Fruit fly (Drosophila melanogaster) whole organism: ENCODE measurements around the gene CG7069.

Source experiments
- CG8478 ChIP-seq: fragments of >200 bp; optimal IDR thresholded peaks from 2 replicates; lab custom pipeline; 2018; ENCODE audit warnings: inconsistent platforms
- Dll ChIP-seq: fragments of >200 bp; optimal IDR thresholded peaks from 2 replicates; lab custom pipeline; 2017
- EcR ChIP-seq, 2 experiments: fragments of >200 bp; optimal IDR thresholded peaks; 2 replicates each; lab custom pipeline; 2017; ENCODE audit warnings: missing biosample characterization in 2 of 2, missing genetic modification characterization in 2 of 2, missing genetic modification reagents in 2 of 2
- pan ChIP-seq: fragments of >200 bp; optimal IDR thresholded peaks from 2 replicates; lab custom pipeline; 2017
- psq ChIP-seq: fragments of >200 bp; optimal IDR thresholded peaks from 2 replicates; lab custom pipeline; 2017
- usp ChIP-seq: fragments of >200 bp; optimal IDR thresholded peaks from 2 replicates; lab custom pipeline; 2017; ENCODE audit warnings: missing biosample characterization, missing genetic modification characterization, mixed read lengths

Gene CG7069

DNA sequence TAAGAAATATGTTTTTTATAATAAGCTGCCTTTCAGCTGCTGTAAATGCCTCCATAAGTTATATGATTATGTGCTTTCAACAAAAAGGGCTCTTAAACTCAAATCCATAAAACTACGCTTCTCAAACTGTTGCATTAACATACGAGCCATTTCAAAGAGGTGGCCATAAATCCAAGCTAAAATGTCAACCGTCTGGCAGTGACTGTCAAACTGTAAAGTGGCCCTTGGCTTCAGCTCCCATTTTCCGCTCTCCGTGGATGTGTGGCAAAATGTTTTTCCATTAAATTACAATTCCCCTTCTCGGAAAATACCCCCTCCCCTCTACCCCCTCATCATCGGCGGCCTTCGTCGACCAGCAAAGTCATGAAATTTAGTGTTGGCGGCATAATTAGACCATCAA lies 29.9 kb upstream of the CG7069 start:
- TF ChIP-seq psq (no peak), usp (no peak), pan (lab: Kevin White, UChicago) (no peak), EcR (GFP tag; optimal IDR thresholded peaks at IDR 0.05; lab: Kevin White, UChicago) (no peak)

DNA sequence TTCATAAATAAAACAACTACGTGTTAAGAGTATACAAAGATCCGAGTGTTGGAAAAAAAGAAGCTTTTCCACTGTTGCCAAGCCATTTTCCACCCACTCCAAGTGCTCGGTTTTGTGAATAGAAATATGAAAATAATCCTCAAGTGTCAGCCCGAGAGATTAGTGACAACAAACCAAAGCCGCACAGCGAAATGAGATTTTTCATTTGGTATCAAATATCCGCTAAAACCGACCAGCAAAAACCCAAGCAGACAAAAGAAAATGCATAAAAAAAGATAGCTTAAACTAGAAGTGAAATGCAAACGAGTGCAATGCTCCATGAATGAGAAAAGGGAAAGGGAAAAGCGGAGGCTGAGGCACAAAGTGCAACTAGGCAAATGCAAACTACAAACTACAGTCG lies 21.2 kb upstream of the CG7069 start, which contains the start of gene rdhB:
Gene rdhB, plus strand, starts transcription at position 301 of the 400 bp plus-strand sequence.
- TF ChIP-seq Dll (lab: Kevin White, UChicago) (no peak), EcR (GFP tag; optimal IDR thresholded peaks at IDR 0.05; lab: Kevin White, UChicago) (peak in 1 of 2 experiments; percentile 29)

DNA sequence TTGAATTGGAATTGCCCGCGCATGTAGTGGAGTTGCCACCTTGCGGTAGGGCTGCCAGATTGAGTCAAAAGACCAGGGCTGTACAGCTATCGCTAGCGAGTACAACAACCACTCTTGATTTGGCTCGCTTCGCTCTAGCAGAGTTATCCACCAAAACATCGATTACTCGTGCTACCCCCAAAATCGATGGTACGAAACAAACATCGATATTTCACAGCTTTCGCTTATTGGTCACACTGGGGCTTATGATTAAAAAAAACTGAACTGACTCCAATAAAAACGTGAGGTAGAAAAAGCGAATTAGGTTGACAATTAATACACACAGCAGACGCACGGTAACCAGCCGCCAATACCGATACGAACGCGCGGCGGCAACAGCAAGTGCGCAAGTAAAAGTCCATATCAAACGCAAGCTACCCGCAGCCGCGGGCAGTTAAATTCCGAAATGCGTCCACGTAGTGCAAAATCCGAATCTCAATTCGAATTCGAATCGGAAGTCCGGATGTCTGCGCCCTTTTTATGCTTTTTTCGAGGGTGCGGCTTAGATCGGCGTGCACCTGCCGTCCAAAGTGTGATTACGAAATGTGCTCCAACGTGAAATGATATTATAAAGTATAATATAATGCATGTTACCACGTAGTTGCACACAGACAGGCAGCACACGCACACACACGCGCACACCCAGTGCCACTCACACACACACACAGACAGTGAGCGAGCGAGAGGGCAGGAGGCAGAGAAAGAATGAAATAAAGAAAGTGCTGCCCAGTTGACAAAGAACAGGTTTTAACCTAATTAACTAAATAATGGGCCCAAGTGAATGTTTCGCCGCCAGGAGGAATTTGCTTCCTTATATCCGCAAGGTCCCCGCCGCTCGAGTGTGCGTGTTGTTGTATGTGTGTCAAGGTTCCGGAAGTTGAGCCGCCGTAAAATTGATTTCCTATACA lies 15.9 kb upstream of the CG7069 start, which contains the start of gene Sar1:
Gene Sar1, plus strand, starts transcription at position 222 of the 947 bp plus-strand sequence.
- TF ChIP-seq pan (lab: Kevin White, UChicago) = no peak
- TF ChIP-seq psq = no peak
- TF ChIP-seq EcR (GFP tag; optimal IDR thresholded peaks at IDR 0.05; lab: Kevin White, UChicago) = no peak
- TF ChIP-seq CG8478 (lab: Kevin White, UChicago) = no peak
- TF ChIP-seq Dll (lab: Kevin White, UChicago) = no peak
- no peak for TF ChIP-seq usp

DNA sequence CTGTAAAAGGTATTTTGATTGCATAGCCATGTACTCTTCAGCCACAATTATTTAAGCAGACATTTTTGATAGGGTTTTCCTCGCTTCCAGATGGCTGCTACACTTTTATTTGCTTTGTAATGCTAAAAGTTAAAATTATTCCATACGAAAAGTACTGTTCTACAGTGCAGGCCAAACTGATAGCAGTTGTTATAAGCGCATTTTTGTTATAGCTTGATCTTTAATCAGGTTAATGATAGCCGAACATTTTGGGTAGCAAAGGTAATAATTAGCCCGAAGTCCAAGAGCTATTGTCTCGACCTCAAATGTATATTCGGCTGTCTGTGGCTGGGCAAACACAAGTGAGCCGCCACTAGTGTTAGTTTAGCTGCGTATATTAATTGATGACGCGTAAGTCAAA lies 14.7 kb upstream of the CG7069 start:
- no peak for TF ChIP-seq CG8478 (lab: Kevin White, UChicago)
- no peak for TF ChIP-seq usp
- no peak for TF ChIP-seq pan (lab: Kevin White, UChicago)
- no peak for TF ChIP-seq psq
- TF ChIP-seq EcR (GFP tag; optimal IDR thresholded peaks at IDR 0.05; lab: Kevin White, UChicago) = no peak
- no peak for TF ChIP-seq Dll (lab: Kevin White, UChicago)

DNA sequence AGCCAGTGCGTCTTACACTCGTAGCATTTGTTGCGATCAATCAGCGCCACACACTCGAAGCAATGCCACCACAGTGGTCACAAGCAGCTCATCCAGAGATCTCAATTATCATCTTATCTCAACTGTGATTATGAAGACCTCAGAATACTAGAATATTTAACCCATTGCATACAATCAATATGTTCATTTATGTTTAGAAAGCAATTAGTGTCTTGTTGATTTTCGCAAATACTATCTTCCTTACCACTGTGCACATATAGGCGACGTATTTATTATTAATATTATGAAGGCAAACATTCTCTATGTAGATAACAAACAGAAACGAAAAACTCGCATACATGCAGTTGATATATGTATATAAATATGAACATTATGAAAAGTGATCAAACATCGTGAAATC lies 13.8 kb upstream of the CG7069 start:
- TF ChIP-seq EcR (GFP tag; optimal IDR thresholded peaks at IDR 0.05; lab: Kevin White, UChicago) = no peak
- no peak for TF ChIP-seq Dll (lab: Kevin White, UChicago)
- no peak for TF ChIP-seq pan (lab: Kevin White, UChicago)
- TF ChIP-seq CG8478 (lab: Kevin White, UChicago) = no peak
- TF ChIP-seq psq = no peak
- no peak for TF ChIP-seq usp

DNA sequence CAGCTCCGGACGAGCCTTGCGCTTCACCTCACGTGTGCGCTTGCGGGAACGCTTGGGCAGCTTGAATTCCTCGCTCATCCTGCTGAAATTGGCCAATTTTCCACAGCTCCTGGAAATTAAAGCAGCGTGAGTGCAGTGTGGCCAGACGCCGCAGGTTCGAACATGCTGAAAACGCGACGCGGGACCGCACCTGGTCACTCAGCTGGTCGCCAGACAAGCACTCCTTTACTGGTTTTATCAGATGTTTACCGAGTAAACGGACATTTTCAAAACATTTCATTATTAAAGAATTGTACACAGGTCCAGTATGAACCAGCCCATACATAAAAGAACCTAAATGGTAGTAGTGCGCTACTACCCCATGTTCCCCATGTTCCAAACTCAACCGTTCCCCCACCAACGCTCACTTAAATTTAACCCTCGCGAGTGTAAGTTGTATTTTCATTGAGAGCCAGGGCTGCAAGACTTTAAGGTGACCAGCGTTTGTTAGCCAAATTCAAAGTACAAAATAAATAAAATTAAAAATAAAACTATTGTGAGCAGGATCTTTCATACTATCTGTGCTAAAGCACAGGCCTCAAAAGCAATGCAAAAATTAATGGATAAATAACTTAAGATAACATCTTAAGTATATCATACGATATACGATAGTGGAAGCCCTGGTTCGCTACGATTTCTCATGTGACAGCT lies 10.3 kb upstream of the CG7069 start, which contains the start of the genes JMJD6, CG7071 and Muted:
Gene JMJD6, minus strand, starts transcription at position 154 of the 690 bp plus-strand sequence.
Gene CG7071, plus strand, starts transcription at position 403 of the 690 bp plus-strand sequence.
Gene Muted, plus strand, starts transcription at position 403 of the 690 bp plus-strand sequence.
- TF ChIP-seq usp (no peak), EcR (GFP tag; optimal IDR thresholded peaks at IDR 0.05; lab: Kevin White, UChicago) (no peak)

DNA sequence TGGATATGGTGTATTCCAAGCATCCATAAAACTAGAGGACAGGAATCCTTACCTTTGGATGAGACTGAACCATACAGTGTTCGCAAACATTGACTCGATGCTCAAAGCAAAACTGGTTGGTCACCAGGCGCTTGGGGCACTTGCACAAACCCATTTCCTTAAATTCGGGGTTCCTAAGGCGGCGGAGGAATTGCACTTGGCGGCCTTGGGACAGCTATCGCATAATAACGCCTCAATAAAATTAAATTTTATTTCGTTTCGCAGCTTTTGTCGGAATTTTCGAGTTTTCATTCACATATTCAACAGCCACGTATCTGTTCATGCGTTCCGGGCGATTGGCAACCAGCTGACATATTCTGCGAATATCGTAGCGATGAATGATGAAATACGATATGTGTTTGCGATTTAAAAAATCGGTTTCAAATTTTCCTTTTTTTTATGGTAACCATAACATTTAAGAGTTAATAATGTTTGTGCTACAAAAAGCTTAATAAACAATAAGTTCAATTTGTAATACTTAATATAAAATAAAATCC lies 6.9 kb upstream of the CG7069 start, which contains the start of gene CG5382:
Gene CG5382, minus strand, starts transcription at position 324 of the 536 bp plus-strand sequence.
- TF ChIP-seq CG8478 (lab: Kevin White, UChicago) = no peak
- TF ChIP-seq usp = no peak
- no peak for TF ChIP-seq EcR (GFP tag; optimal IDR thresholded peaks at IDR 0.05; lab: Kevin White, UChicago)
- TF ChIP-seq pan (lab: Kevin White, UChicago) = no peak
- TF ChIP-seq psq = no peak
- TF ChIP-seq Dll (lab: Kevin White, UChicago) = no peak

DNA sequence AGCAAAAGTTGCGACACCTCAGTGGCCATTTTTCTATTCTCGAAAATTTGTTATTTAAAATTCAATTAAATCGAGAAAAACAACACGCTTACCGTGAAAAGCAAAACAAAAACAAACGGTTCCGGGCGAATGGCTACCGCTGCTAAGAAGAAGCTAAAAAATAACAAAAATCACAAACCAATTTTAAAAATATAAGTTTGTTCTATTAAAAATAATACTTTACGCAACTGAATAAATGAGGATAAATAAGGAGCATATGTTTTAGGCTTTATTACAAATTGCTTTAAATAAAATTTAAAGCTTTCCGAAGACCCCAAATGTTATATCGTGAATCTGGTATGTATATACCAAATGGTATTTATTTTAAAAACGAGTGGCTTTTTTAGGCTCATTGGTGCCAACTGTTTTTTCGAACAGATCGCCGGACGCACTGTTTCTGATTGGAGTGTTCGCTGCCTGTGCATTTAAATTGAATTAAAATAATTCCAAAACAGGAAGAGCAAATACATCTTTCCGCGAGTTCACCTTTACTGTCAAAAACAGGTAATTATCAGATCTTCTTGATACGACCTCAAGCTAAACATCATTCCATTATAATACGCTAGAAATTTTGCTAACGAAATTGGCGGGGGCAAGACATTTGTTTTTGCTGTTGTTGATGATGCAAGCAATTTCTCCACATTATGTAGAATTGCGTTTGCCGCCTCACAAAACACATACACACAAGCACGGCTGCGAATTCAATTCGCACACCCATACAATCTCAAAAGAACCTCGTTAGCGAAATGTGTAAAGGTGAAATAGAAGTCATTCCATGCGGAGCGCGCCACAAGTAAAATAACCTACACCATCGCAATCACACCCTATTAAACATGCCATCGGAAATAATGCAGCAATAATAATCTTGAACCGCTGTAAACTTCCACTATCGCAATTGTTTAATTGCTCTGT lies 5.2 kb upstream of the CG7069 start, which contains the start of the genes Polr3F and PyK:
Gene Polr3F, minus strand, starts transcription at position 248 of the 951 bp plus-strand sequence.
Gene PyK, plus strand, starts transcription at position 411 of the 951 bp plus-strand sequence.
- no peak for TF ChIP-seq CG8478 (lab: Kevin White, UChicago)
- no peak for TF ChIP-seq pan (lab: Kevin White, UChicago)
- TF ChIP-seq EcR (GFP tag; optimal IDR thresholded peaks at IDR 0.05; lab: Kevin White, UChicago) = no peak
- no peak for TF ChIP-seq Dll (lab: Kevin White, UChicago)
- no peak for TF ChIP-seq usp
- TF ChIP-seq psq = no peak

DNA sequence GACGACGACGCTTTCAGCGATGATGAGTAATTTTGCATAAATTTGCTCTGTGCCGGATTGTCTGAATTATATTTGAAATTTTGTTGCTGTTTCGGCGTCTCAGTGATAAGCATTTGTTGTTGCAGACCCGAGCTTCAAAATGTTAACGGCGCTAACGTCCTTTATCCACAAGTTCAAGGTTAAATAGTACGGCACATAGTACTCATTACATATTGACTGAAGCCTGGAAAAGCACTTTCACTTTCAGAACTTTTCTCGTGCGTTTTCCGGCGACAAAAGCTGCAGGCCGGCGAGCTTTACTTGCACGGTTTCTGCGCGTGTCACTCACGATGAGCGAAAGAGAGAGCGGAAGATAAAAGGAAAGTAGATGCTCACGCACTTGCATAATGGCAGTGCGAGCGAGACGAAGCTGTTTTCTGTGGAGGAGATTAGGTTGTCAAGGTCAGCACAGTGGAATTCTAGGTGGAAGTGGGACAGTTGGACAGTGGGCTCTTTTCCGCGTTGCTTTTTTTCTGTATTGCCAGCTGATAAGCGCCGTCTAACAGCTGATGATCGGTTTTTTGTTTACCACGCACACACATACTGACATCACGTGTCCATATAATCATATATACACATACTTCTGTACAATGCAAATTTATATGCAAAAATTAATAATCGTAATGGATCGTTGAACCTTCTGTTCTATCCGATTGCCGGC lies 4.4 kb upstream of the CG7069 start:
- no peak for TF ChIP-seq usp
- no peak for TF ChIP-seq psq

DNA sequence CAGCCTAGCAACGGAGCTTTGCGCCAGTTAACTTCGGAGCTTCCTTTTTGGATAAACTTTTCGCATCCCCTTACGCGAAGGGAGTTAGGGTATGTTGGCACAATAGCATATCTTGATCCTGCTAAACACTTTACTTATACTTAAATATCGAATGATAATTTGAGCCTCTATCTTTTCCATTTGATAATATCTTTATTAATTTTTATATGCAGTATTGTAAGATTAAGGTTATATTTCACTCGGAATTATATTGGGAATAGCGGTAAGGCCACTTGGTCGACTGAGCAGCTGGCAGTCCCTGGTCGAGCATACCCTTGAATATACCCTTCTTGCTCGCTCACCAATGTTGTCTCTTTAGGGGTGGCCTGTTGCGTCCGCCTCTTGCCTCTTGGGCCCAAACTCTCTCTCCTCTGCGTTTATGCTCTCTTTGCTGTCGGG lies 3.8 kb upstream of the CG7069 start:
- TF ChIP-seq pan (lab: Kevin White, UChicago) (peak; percentile 72), Dll (lab: Kevin White, UChicago) (no peak)

DNA sequence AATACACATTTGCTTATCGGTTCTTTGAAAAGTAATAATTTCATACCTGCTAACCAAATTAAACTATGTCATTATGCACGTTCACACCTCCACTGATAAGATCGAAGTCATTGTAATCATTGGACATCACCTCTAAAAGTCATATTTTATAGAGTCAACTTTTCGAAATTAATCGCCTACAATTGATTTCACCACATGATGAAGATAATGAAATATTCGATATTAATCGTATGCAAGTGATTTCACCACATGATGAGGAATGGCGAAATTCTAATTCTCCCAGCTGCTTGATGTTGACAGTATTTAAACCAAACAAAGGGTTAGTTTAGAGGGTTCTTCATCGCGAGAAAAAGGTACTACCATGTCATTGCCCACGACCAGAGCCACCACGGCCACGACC lies 3.0 kb downstream of the CG7069 start, which contains the start of gene CG18596:
Gene CG18596, plus strand, starts transcription at position 250 of the 400 bp plus-strand sequence.
- TF ChIP-seq Dll (lab: Kevin White, UChicago) (no peak), psq (no peak), pan (lab: Kevin White, UChicago) (no peak), usp (no peak), CG8478 (lab: Kevin White, UChicago) (no peak), EcR (GFP tag; optimal IDR thresholded peaks at IDR 0.05; lab: Kevin White, UChicago) (no peak)
